Worm (Caenorhabditis elegans) whole organism, mixed stage, embryonic: ENCODE results near the gene F41E6.8.
A peak's percentile ranks its signal among the peaks of the same experiment; 100 is the strongest.

Experiments
- M03D4.4 ChIP-seq: sonication (generic microtip); optimal IDR thresholded peaks from 2 replicates; lab custom pipeline; 2017; ENCODE audit warnings: mild to moderate bottlenecking, missing genetic modification characterization, missing compliant biosample characterization
- bed-3 ChIP-seq: fragments of 200-800 bp; sonication (Bioruptor generic); optimal IDR thresholded peaks from 3 replicates; lab custom pipeline; 2018; ENCODE audit warnings: mild to moderate bottlenecking, missing genetic modification characterization, moderate library complexity, missing compliant biosample characterization
- blmp-1 ChIP-seq: fragments of 150-350 bp; optimal IDR thresholded peaks from 2 replicates; lab custom pipeline; 2014; ENCODE audit warnings: missing biosample characterization, missing genetic modification characterization
- ceh-39 ChIP-seq: fragments of 150-350 bp; optimal IDR thresholded peaks from 2 replicates; lab custom pipeline; 2014; ENCODE audit warnings: missing biosample characterization, missing genetic modification characterization
- ceh-43 ChIP-seq: fragments of 200-800 bp; sonication (Bioruptor generic); optimal IDR thresholded peaks from 2 replicates; lab custom pipeline; 2018; ENCODE audit warnings: mild to moderate bottlenecking, missing genetic modification characterization, moderate library complexity, missing compliant biosample characterization
- ceh-83 ChIP-seq: fragments of 200-800 bp; sonication (Bioruptor generic); optimal IDR thresholded peaks from 2 replicates; lab custom pipeline; 2018; ENCODE audit warnings: mild to moderate bottlenecking, missing genetic modification characterization, missing compliant biosample characterization
- ces-1 ChIP-seq: fragments of 150-350 bp; optimal IDR thresholded peaks from 2 replicates; lab custom pipeline; 2014; ENCODE audit warnings: missing biosample characterization, missing genetic modification reagents, missing genetic modification characterization
- cnd-1 ChIP-seq: fragments of 200-800 bp; sonication (Bioruptor generic); optimal IDR thresholded peaks from 2 replicates; lab custom pipeline; 2018; ENCODE audit warnings: mild to moderate bottlenecking, missing genetic modification characterization, missing compliant biosample characterization
- drap-1 ChIP-seq: fragments of 200-800 bp; sonication (Bioruptor generic); optimal IDR thresholded peaks from 3 replicates; lab custom pipeline; 2018; ENCODE audit warnings: mild to moderate bottlenecking, missing genetic modification characterization, missing compliant biosample characterization
- elt-1 ChIP-seq: sonication (generic microtip); optimal IDR thresholded peaks from 2 replicates; lab custom pipeline; 2017; ENCODE audit warnings: missing genetic modification characterization, mild to moderate bottlenecking, missing compliant biosample characterization, antibody characterized with exemption, moderate library complexity, borderline replicate concordance; ENCODE audit not compliant: insufficient read depth
- elt-3 ChIP-seq: fragments of 150-350 bp; optimal IDR thresholded peaks from 2 replicates; lab custom pipeline; 2014; ENCODE audit warnings: missing biosample characterization, missing genetic modification characterization
- flh-1 ChIP-seq: fragments of 200-800 bp; sonication (Bioruptor generic); optimal IDR thresholded peaks from 2 replicates; lab custom pipeline; 2018; ENCODE audit warnings: mild to moderate bottlenecking, missing genetic modification characterization, moderate library complexity, missing compliant biosample characterization
- ham-2 ChIP-seq: fragments of 200-800 bp; sonication (Bioruptor generic); optimal IDR thresholded peaks from 2 replicates; lab custom pipeline; 2018; ENCODE audit warnings: mild to moderate bottlenecking, missing genetic modification characterization, missing compliant biosample characterization
- hlh-1 ChIP-seq: fragments of 150-350 bp; optimal IDR thresholded peaks from 2 replicates; lab custom pipeline; 2014; ENCODE audit warnings: missing biosample characterization, missing genetic modification reagents, missing genetic modification characterization
- lin-13 ChIP-seq: fragments of 150-350 bp; optimal IDR thresholded peaks from 2 replicates; lab custom pipeline; 2014; ENCODE audit warnings: missing biosample characterization, missing genetic modification characterization
- lin-32 ChIP-seq: fragments of 200-800 bp; sonication (Bioruptor generic); optimal IDR thresholded peaks from 2 replicates; lab custom pipeline; 2018; ENCODE audit warnings: mild to moderate bottlenecking, missing genetic modification characterization, missing compliant biosample characterization
- lsy-2 ChIP-seq: fragments of 150-350 bp; optimal IDR thresholded peaks from 2 replicates; lab custom pipeline; 2014; ENCODE audit warnings: missing biosample characterization, missing genetic modification characterization
- mab-5 ChIP-seq: fragments of 150-350 bp; optimal IDR thresholded peaks from 2 replicates; lab custom pipeline; 2014; ENCODE audit warnings: missing biosample characterization, missing genetic modification characterization
- mep-1 ChIP-seq: fragments of 150-350 bp; optimal IDR thresholded peaks from 2 replicates; lab custom pipeline; 2017; ENCODE audit warnings: missing biosample characterization, missing genetic modification reagents, missing genetic modification characterization, inconsistent platforms
- mls-2 ChIP-seq: sonication (generic microtip); optimal IDR thresholded peaks from 2 replicates; lab custom pipeline; 2016; ENCODE audit warnings: mild to moderate bottlenecking, missing genetic modification characterization, moderate library complexity, missing compliant biosample characterization
- nhr-12 ChIP-seq: fragments of 150-350 bp; optimal IDR thresholded peaks from 2 replicates; lab custom pipeline; 2014; ENCODE audit warnings: missing biosample characterization, missing genetic modification characterization
- nhr-2 ChIP-seq: fragments of 150-350 bp; optimal IDR thresholded peaks from 2 replicates; lab custom pipeline; 2014; ENCODE audit warnings: missing biosample characterization, missing genetic modification characterization
- nhr-237 ChIP-seq: fragments of 150-350 bp; optimal IDR thresholded peaks from 2 replicates; lab custom pipeline; 2014; ENCODE audit warnings: missing biosample characterization, missing genetic modification characterization
- nhr-28 ChIP-seq: fragments of 150-350 bp; optimal IDR thresholded peaks from 2 replicates; lab custom pipeline; 2014; ENCODE audit warnings: missing biosample characterization, missing genetic modification characterization
- nhr-76 ChIP-seq: sonication (generic microtip); optimal IDR thresholded peaks from 2 replicates; lab custom pipeline; 2017; ENCODE audit warnings: missing biosample characterization, missing genetic modification characterization
- pha-4 ChIP-seq: fragments of 150-350 bp; optimal IDR thresholded peaks from 2 replicates; lab custom pipeline; 2018; ENCODE audit warnings: missing biosample characterization, missing genetic modification reagents, missing genetic modification characterization
- sem-2 ChIP-seq: fragments of 200-800 bp; sonication (Bioruptor generic); optimal IDR thresholded peaks from 2 replicates; lab custom pipeline; 2018; ENCODE audit warnings: mild to moderate bottlenecking, missing genetic modification characterization, missing compliant biosample characterization
- snpc-4 ChIP-seq: fragments of 150-350 bp; optimal IDR thresholded peaks from 2 replicates; lab custom pipeline; 2014; ENCODE audit warnings: missing biosample characterization, missing genetic modification characterization
- sptf-1 ChIP-seq: sonication (generic microtip); optimal IDR thresholded peaks from 2 replicates; lab custom pipeline; 2017; ENCODE audit warnings: mild to moderate bottlenecking, missing genetic modification characterization, moderate library complexity, missing compliant biosample characterization
- tbx-8 ChIP-seq: fragments of 200-800 bp; sonication (Bioruptor generic); optimal IDR thresholded peaks from 2 replicates; lab custom pipeline; 2018; ENCODE audit warnings: mild to moderate bottlenecking, missing genetic modification characterization, moderate library complexity, missing compliant biosample characterization
- unc-120 ChIP-seq: sonication (generic microtip); optimal IDR thresholded peaks from 2 replicates; lab custom pipeline; 2017; ENCODE audit warnings: missing genetic modification characterization, missing compliant biosample characterization; ENCODE audit not compliant: poor library complexity, severe bottlenecking
- unc-39 ChIP-seq: fragments of 150-350 bp; optimal IDR thresholded peaks from 2 replicates; lab custom pipeline; 2014; ENCODE audit warnings: missing biosample characterization, missing genetic modification characterization
- unc-62 ChIP-seq: fragments of 150-350 bp; optimal IDR thresholded peaks from 2 replicates; lab custom pipeline; 2014; ENCODE audit warnings: missing biosample characterization, missing genetic modification reagents, missing genetic modification characterization
- zip-8 ChIP-seq: fragments of 150-350 bp; optimal IDR thresholded peaks from 2 replicates; lab custom pipeline; 2014; ENCODE audit warnings: missing biosample characterization, missing genetic modification characterization
- ztf-11 ChIP-seq: fragments of 150-350 bp; optimal IDR thresholded peaks from 2 replicates; lab custom pipeline; 2014; ENCODE audit warnings: missing biosample characterization, missing genetic modification characterization

The F41E6.8 gene

DNA sequence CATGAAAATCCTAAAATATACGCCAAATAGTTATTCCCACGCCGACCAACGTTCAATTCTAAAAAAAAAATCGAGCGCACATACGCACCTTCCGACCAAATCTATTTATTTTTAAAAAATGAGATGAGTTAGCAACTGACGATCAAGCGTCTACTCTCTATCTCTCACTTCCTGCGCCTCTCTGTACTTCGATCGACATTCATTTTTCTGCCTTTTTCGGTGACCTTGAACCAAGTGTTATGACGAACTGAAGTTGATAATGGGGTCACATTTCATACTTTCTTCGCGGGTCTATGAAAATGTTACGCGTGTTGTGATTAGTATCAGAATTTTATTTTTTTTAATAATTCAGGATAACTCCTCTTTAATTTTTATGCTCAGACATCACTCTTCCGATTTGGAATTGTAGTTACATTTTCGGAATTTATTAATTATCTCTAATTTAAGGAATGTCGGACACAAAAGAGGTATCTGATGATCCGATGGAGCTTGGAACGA lies 6.1 kb upstream of the F41E6.8 start, which contains the start of gene smk-1:
Gene smk-1, plus strand, starts transcription at position 448 of the 498 bp plus-strand sequence.
- TF ChIP-seq tbx-8 (no peak), snpc-4 (tag; lab: Kevin White, UChicago) (no peak), nhr-76 (tag; lab: Kevin White, UChicago) (no peak)

DNA sequence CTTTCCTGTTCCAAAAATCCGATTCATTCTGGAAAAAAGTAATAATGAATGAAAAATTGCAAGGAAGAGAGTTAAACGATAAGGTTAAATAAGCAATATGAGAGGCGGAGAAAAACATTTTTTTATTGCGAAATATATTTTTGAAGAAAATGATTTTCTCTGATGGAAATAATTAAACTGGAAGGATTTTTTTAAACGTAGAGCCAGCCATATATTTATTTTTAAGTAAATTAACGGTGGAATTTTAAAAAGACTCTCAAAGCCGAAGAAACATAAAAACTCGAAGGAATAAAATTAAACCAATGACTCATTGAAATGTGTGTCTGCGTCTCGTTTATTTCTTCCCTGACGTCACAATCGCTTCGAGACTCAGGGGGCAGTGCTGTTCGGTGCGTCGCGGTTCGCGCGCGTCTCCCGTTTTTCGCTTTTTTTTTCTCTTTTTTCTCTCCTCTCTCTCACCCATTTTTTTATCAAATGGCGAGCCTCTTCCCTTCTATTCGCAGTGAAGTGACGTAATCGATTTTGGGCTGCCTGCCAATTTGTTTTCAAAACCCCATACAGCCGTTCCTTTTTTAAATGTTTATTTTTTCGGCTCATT lies 4.9 kb upstream of the F41E6.8 start, which contains the start of gene vps-60:
Gene vps-60, minus strand, starts transcription at position 30 of the 598 bp plus-strand sequence.
- TF ChIP-seq flh-1 (GFP tag; lab: Kevin White, UChicago) (no peak), ham-2 (GFP tag; lab: Kevin White, UChicago) (no peak), pha-4 (tag; lab: Kevin White, UChicago) (peak; percentile 87), ceh-39 (tag; lab: Kevin White, UChicago) (peak; percentile 83), nhr-237 (tag; lab: Kevin White, UChicago) (peak; percentile 73), bed-3 (GFP tag; lab: Kevin White, UChicago) (no peak), nhr-2 (no peak), cnd-1 (tag; lab: Kevin White, UChicago) (peak; percentile 45), unc-120 (tag; lab: Kevin White, UChicago) (peak; percentile 58), nhr-12 (tag; lab: Kevin White, UChicago) (no peak), M03D4.4 (tag; lab: Kevin White, UChicago) (peak; percentile 17), mls-2 (tag; lab: Kevin White, UChicago) (peak; percentile 68), lin-13 (tag; lab: Kevin White, UChicago) (peak; percentile 50), sptf-1 (tag; lab: Kevin White, UChicago) (no peak), lin-32 (no peak), unc-62 (GFP tag; lab: Kevin White, UChicago) (peak; percentile 51), nhr-28 (tag; lab: Kevin White, UChicago) (no peak), ztf-11 (tag; lab: Kevin White, UChicago) (no peak), elt-3 (no peak), snpc-4 (tag; lab: Kevin White, UChicago) (no peak), ces-1 (GFP tag; lab: Kevin White, UChicago) (peak; percentile 87), tbx-8 (no peak), zip-8 (tag; lab: Kevin White, UChicago) (peak; percentile 25), unc-39 (no peak), hlh-1 (peak; percentile 61), lsy-2 (peak; percentile 83), blmp-1 (tag; lab: Kevin White, UChicago) (peak; percentile 61), ceh-43 (GFP tag; lab: Kevin White, UChicago) (no peak), drap-1 (GFP tag; lab: Kevin White, UChicago) (no peak), ceh-83 (GFP tag; lab: Kevin White, UChicago) (no peak), nhr-76 (tag; lab: Kevin White, UChicago) (no peak), sem-2 (GFP tag; lab: Kevin White, UChicago) (no peak), elt-1 (tag; lab: Kevin White, UChicago) (peak; percentile 25), mab-5 (tag; lab: Kevin White, UChicago) (no peak), mep-1 (tag; lab: Kevin White, UChicago) (peak; percentile 92)

- no peak for TF ChIP-seq unc-120 (tag; lab: Kevin White, UChicago)
- no peak for TF ChIP-seq ces-1 (GFP tag; lab: Kevin White, UChicago)
- TF ChIP-seq mls-2 (tag; lab: Kevin White, UChicago), result no peak
- no peak for TF ChIP-seq pha-4 (tag; lab: Kevin White, UChicago)
- TF ChIP-seq tbx-8, result no peak
- no peak for TF ChIP-seq ztf-11 (tag; lab: Kevin White, UChicago)
- no peak for TF ChIP-seq mab-5 (tag; lab: Kevin White, UChicago)
- no peak for TF ChIP-seq lin-32
- no peak for TF ChIP-seq bed-3 (GFP tag; lab: Kevin White, UChicago)
- TF ChIP-seq unc-39, result no peak
Observed at ce11 chrV:8603272-8603671, 2.0 kb upstream of the F41E6.8 start, which contains the start of gene F41E6.5. TSS of gene F41E6.5 (plus strand) at chrV:8603480.
